Fruit fly (Drosophila melanogaster) Kc167 (cell line): ENCODE results near the gene CG17991.

Experiments
- Sin3A ChIP-seq: fragments of >200 bp; optimal IDR thresholded peaks from 2 replicates; lab custom pipeline; 2018; ENCODE audit warnings: missing external identifiers
- psq ChIP-seq: fragments of >200 bp; optimal IDR thresholded peaks from 2 replicates; lab custom pipeline; 2017; ENCODE audit warnings: missing external identifiers

dm6 chr3R:27272233-27272632 lies 31.2 kb downstream of the CG17991 start:
- TF ChIP-seq psq (no peak), Sin3A (lab: Kevin White, UChicago) (no peak)
